Fruit fly (Drosophila melanogaster): ENCODE data around the gene MSBP.

DNA sequence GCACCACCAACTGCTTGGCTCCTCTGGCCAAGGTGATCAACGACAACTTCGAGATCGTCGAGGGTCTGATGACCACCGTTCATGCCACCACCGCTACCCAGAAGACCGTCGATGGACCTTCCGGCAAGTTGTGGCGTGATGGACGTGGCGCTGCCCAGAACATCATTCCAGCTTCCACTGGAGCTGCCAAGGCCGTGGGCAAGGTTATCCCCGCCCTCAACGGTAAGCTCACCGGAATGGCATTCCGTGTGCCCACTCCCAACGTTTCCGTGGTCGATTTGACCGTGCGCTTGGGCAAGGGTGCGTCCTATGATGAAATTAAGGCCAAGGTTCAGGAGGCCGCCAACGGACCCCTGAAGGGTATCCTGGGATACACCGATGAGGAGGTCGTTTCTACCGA, 21.1 kb downstream of the MSBP start:
- TF ChIP-seq Jra (GFP tag; optimal IDR thresholded peaks at IDR 0.05) = no peak
- TF ChIP-seq sage (GFP tag; optimal IDR thresholded peaks at IDR 0.05) = no peak
- no peak for TF ChIP-seq psq (GFP tag; optimal IDR thresholded peaks at IDR 0.05)
- TF ChIP-seq CG32264 (GFP tag; optimal IDR thresholded peaks at IDR 0.05) = no peak
- TF ChIP-seq Vsx2 (GFP tag; optimal IDR thresholded peaks at IDR 0.05; ENCODE audit: partially characterized antibody) = no peak
- no peak for TF ChIP-seq usp (GFP tag; optimal IDR thresholded peaks at IDR 0.05)
- TF ChIP-seq fru (GFP tag; optimal IDR thresholded peaks at IDR 0.05) = no peak
- no peak for TF ChIP-seq CG9705 (GFP tag; optimal IDR thresholded peaks at IDR 0.05)
- no peak for TF ChIP-seq Abd-B (GFP tag; optimal IDR thresholded peaks at IDR 0.05)
- no peak for TF ChIP-seq jim (GFP tag; optimal IDR thresholded peaks at IDR 0.05)
- TF ChIP-seq Hr78 (GFP tag; optimal IDR thresholded peaks at IDR 0.05) = no peak
- TF ChIP-seq pan (optimal IDR thresholded peaks at IDR 0.05) = no peak
- TF ChIP-seq dl (GFP tag; optimal IDR thresholded peaks at IDR 0.05; ENCODE audit: insufficient read depth in 1 of 2, partially characterized antibody in 2 of 2) = no peak
